Fruit fly (Drosophila melanogaster) whole organism, embryonic: ENCODE data around the gene sra.

Experiments used
- ATbp ChIP-seq: fragments of 200-800 bp; sonication (Bioruptor generic); optimal IDR thresholded peaks from 2 replicates; lab custom pipeline; 2017; ENCODE audit warnings: missing biosample characterization, mild to moderate bottlenecking, missing genetic modification characterization, missing genetic modification reagents
- Atf-2 ChIP-seq: fragments of 200-800 bp; sonication (Bioruptor generic); optimal IDR thresholded peaks from 2 replicates; lab custom pipeline; 2016; ENCODE audit warnings: missing biosample characterization, missing genetic modification characterization
- Blimp-1 ChIP-seq: fragments of 200-800 bp; sonication (Bioruptor generic); optimal IDR thresholded peaks from 3 replicates; lab custom pipeline; 2018; ENCODE audit warnings: missing biosample characterization, missing genetic modification characterization, mild to moderate bottlenecking, moderate library complexity, missing genetic modification reagents
- CG10147 ChIP-seq: fragments of 200-800 bp; sonication (Bioruptor generic); optimal IDR thresholded peaks from 2 replicates; lab custom pipeline; 2019; ENCODE audit warnings: missing biosample characterization, mild to moderate bottlenecking, missing genetic modification characterization, moderate library complexity
- CG10209 ChIP-seq: fragments of 200-800 bp; sonication (Bioruptor generic); optimal IDR thresholded peaks from 3 replicates; lab custom pipeline; 2017; ENCODE audit warnings: missing biosample characterization, mild to moderate bottlenecking, missing genetic modification characterization, missing genetic modification reagents
- CG11085 ChIP-seq: fragments of 200-800 bp; sonication (Bioruptor generic); IDR thresholded peaks from 2 replicates; pipeline ENCODE4 v1.3.6; 2022; ENCODE audit warnings: missing biosample characterization, missing genetic modification characterization
- CG13775 ChIP-seq: fragments of 200-800 bp; sonication (Bioruptor generic); optimal IDR thresholded peaks from 3 replicates; lab custom pipeline; 2017; ENCODE audit warnings: missing biosample characterization, mild to moderate bottlenecking, missing genetic modification characterization
- CG2120 ChIP-seq: fragments of 200-800 bp; sonication (Bioruptor generic); optimal IDR thresholded peaks from 3 replicates; lab custom pipeline; 2016; ENCODE audit warnings: missing biosample characterization, missing genetic modification characterization
- CG2875 ChIP-seq: fragments of 200-800 bp; sonication (Bioruptor generic); optimal IDR thresholded peaks from 2 replicates; lab custom pipeline; 2017; ENCODE audit warnings: missing biosample characterization, mild to moderate bottlenecking, missing genetic modification characterization, missing genetic modification reagents
- CG30020 ChIP-seq: fragments of 200-800 bp; optimal IDR thresholded peaks from 2 replicates; lab custom pipeline; 2019; ENCODE audit warnings: missing biosample characterization, mild to moderate bottlenecking, missing genetic modification characterization, moderate library complexity
- CG34422 ChIP-seq: fragments of 200-800 bp; sonication (Bioruptor generic); IDR thresholded peaks from 3 replicates; pipeline ENCODE4 v1.3.6; 2022; ENCODE audit warnings: missing biosample characterization, missing genetic modification characterization
- CG42726 ChIP-seq: fragments of 200-800 bp; sonication (Bioruptor generic); IDR thresholded peaks from 2 replicates; pipeline ENCODE4 v1.3.6; 2022; ENCODE audit warnings: missing biosample characterization, missing genetic modification characterization; ENCODE audit not compliant: partially characterized antibody
- CG6175 ChIP-seq: fragments of 200-800 bp; sonication (Bioruptor generic); IDR thresholded peaks from 3 replicates; pipeline ENCODE4 v1.3.6; 2022; ENCODE audit warnings: missing biosample characterization, missing genetic modification characterization
- CG6654 ChIP-seq: fragments of 200-800 bp; sonication (Bioruptor generic); optimal IDR thresholded peaks from 2 replicates; lab custom pipeline; 2017; ENCODE audit warnings: missing biosample characterization, mild to moderate bottlenecking, missing genetic modification characterization
- CG7786 ChIP-seq: fragments of 200-800 bp; sonication (Bioruptor generic); optimal IDR thresholded peaks from 2 replicates; lab custom pipeline; 2016; ENCODE audit warnings: missing biosample characterization, missing genetic modification characterization
- CG8089 ChIP-seq: fragments of 200-800 bp; sonication (Bioruptor generic); optimal IDR thresholded peaks from 3 replicates; lab custom pipeline; 2016; ENCODE audit warnings: missing biosample characterization, missing genetic modification characterization
- Fer1 ChIP-seq: fragments of 200-800 bp; sonication (Bioruptor generic); optimal IDR thresholded peaks from 2 replicates; lab custom pipeline; 2017; ENCODE audit warnings: missing biosample characterization, mild to moderate bottlenecking, missing genetic modification characterization
- Fer3 ChIP-seq: fragments of 200-800 bp; sonication (Bioruptor generic); optimal IDR thresholded peaks from 2 replicates; lab custom pipeline; 2018; ENCODE audit warnings: missing biosample characterization, mild to moderate bottlenecking, missing genetic modification characterization, moderate library complexity
- Hand ChIP-seq: fragments of 200-800 bp; sonication (Bioruptor generic); optimal IDR thresholded peaks from 2 replicates; lab custom pipeline; 2017; ENCODE audit warnings: mild to moderate bottlenecking, missing biosample characterization, missing genetic modification reagents, missing genetic modification characterization
- Jarid2 ChIP-seq: fragments of 200-800 bp; sonication (Bioruptor generic); optimal IDR thresholded peaks from 3 replicates; lab custom pipeline; 2017; ENCODE audit warnings: mild to moderate bottlenecking, missing biosample characterization, missing genetic modification reagents, missing genetic modification characterization
- Lhr ChIP-seq: fragments of 200-800 bp; sonication (Bioruptor generic); optimal IDR thresholded peaks from 3 replicates; lab custom pipeline; 2017; ENCODE audit warnings: mild to moderate bottlenecking, missing biosample characterization, missing genetic modification reagents, missing genetic modification characterization
- Nf-YB ChIP-seq: fragments of 200-800 bp; sonication (Bioruptor generic); optimal IDR thresholded peaks from 3 replicates; lab custom pipeline; 2019; ENCODE audit warnings: missing biosample characterization, mild to moderate bottlenecking, missing genetic modification characterization, moderate library complexity
- Sox100B ChIP-seq: fragments of 200-800 bp; sonication (Bioruptor generic); optimal IDR thresholded peaks from 3 replicates; lab custom pipeline; 2018; ENCODE audit warnings: missing biosample characterization, mild to moderate bottlenecking, missing genetic modification characterization
- Ssrp ChIP-seq: fragments of 200-800 bp; sonication (Bioruptor generic); optimal IDR thresholded peaks from 2 replicates; lab custom pipeline; 2018; ENCODE audit warnings: missing biosample characterization, mild to moderate bottlenecking, missing genetic modification characterization, moderate library complexity
- bcd ChIP-seq: fragments of 200-800 bp; sonication (Bioruptor generic); optimal IDR thresholded peaks from 2 replicates; lab custom pipeline; 2017; ENCODE audit warnings: missing biosample characterization, mild to moderate bottlenecking, missing genetic modification characterization
- cg ChIP-seq: fragments of 200-800 bp; sonication (Bioruptor generic); optimal IDR thresholded peaks from 3 replicates; lab custom pipeline; 2019; ENCODE audit warnings: missing biosample characterization, mild to moderate bottlenecking, missing genetic modification characterization, moderate library complexity
- chm ChIP-seq: fragments of 200-800 bp; sonication (Bioruptor generic); IDR thresholded peaks from 2 replicates; pipeline ENCODE4 v1.3.6; 2022; ENCODE audit warnings: missing biosample characterization, missing genetic modification characterization
- crol ChIP-seq: fragments of 200-800 bp; sonication (Bioruptor generic); IDR thresholded peaks from 2 replicates; pipeline ENCODE4 v1.3.6; 2022; ENCODE audit warnings: missing biosample characterization, missing genetic modification characterization
- dimm ChIP-seq: fragments of 200-800 bp; sonication (Bioruptor generic); IDR thresholded peaks from 2 replicates; pipeline ENCODE4 v1.3.6; 2022; ENCODE audit warnings: missing biosample characterization, missing genetic modification characterization
- dm ChIP-seq: fragments of 200-800 bp; sonication (Bioruptor generic); optimal IDR thresholded peaks from 3 replicates; lab custom pipeline; 2016; ENCODE audit warnings: missing biosample characterization, missing genetic modification characterization
- dysf ChIP-seq: fragments of 200-800 bp; sonication (Bioruptor generic); IDR thresholded peaks from 3 replicates; pipeline ENCODE4 v1.3.6; 2022; ENCODE audit warnings: missing biosample characterization, missing genetic modification characterization
- ems ChIP-seq: fragments of 200-800 bp; sonication (Bioruptor generic); optimal IDR thresholded peaks from 3 replicates; lab custom pipeline; 2016; ENCODE audit warnings: missing biosample characterization, missing genetic modification characterization
- fd3F ChIP-seq: fragments of 200-800 bp; sonication (Bioruptor generic); optimal IDR thresholded peaks from 2 replicates; lab custom pipeline; 2018; ENCODE audit warnings: missing biosample characterization, mild to moderate bottlenecking, missing genetic modification characterization, moderate library complexity
- ind ChIP-seq: fragments of 200-800 bp; sonication (Bioruptor generic); optimal IDR thresholded peaks from 3 replicates; lab custom pipeline; 2016; ENCODE audit warnings: missing biosample characterization, missing genetic modification characterization
- insv ChIP-seq, 2 experiments: fragments of 200-800 bp; sonication (Bioruptor generic); optimal IDR thresholded peaks; 3 replicates each; lab custom pipeline; 2016 to 2018; ENCODE audit warnings: missing biosample characterization in 2 of 2, missing genetic modification characterization in 2 of 2
- nerfin-2 ChIP-seq: fragments of 200-800 bp; sonication (Bioruptor generic); IDR thresholded peaks from 2 replicates; pipeline ENCODE4 v1.3.6; 2022; ENCODE audit warnings: missing biosample characterization, missing genetic modification characterization; ENCODE audit not compliant: partially characterized antibody
- odd ChIP-seq: fragments of 200-800 bp; sonication (Bioruptor generic); optimal IDR thresholded peaks from 2 replicates; lab custom pipeline; 2017; ENCODE audit warnings: missing biosample characterization, mild to moderate bottlenecking, missing genetic modification characterization
- pros ChIP-seq: fragments of 200-800 bp; sonication (Bioruptor generic); optimal IDR thresholded peaks from 3 replicates; lab custom pipeline; 2019; ENCODE audit warnings: missing biosample characterization, mild to moderate bottlenecking, missing genetic modification characterization, moderate library complexity
- repo ChIP-seq: fragments of 200-800 bp; sonication (Bioruptor generic); optimal IDR thresholded peaks from 2 replicates; lab custom pipeline; 2016; ENCODE audit warnings: missing biosample characterization, missing genetic modification characterization
- schlank ChIP-seq: fragments of 200-800 bp; sonication (Bioruptor generic); optimal IDR thresholded peaks from 2 replicates; lab custom pipeline; 2018; ENCODE audit warnings: missing biosample characterization, mild to moderate bottlenecking, missing genetic modification characterization
- shn ChIP-seq: fragments of 200-800 bp; sonication (Bioruptor generic); optimal IDR thresholded peaks from 3 replicates; lab custom pipeline; 2016; ENCODE audit warnings: missing biosample characterization, missing genetic modification characterization
- slp2 ChIP-seq: fragments of 200-800 bp; sonication (Bioruptor generic); optimal IDR thresholded peaks from 2 replicates; lab custom pipeline; 2016; ENCODE audit warnings: missing biosample characterization, missing genetic modification characterization
- sna ChIP-seq: fragments of 200-800 bp; sonication (Bioruptor generic); IDR thresholded peaks from 2 replicates; pipeline ENCODE4 v1.3.6; 2022; ENCODE audit warnings: missing biosample characterization, missing genetic modification characterization; ENCODE audit not compliant: partially characterized antibody
- sob ChIP-seq: fragments of 200-800 bp; sonication (Bioruptor generic); IDR thresholded peaks from 2 replicates; pipeline ENCODE4 v1.3.6; 2022; ENCODE audit warnings: missing biosample characterization, missing genetic modification characterization
- sr ChIP-seq: fragments of 200-800 bp; sonication (Bioruptor generic); IDR thresholded peaks from 3 replicates; pipeline ENCODE4 v1.3.6; 2022; ENCODE audit warnings: missing biosample characterization, missing genetic modification characterization
- stwl ChIP-seq: fragments of 200-800 bp; sonication (Bioruptor generic); optimal IDR thresholded peaks from 3 replicates; lab custom pipeline; 2018; ENCODE audit warnings: missing biosample characterization, mild to moderate bottlenecking, missing genetic modification characterization, moderate library complexity
- wdn ChIP-seq: fragments of 200-800 bp; sonication (Bioruptor generic); IDR thresholded peaks from 2 replicates; pipeline ENCODE4 v1.3.6; 2022; ENCODE audit warnings: missing biosample characterization, missing genetic modification characterization
- zf30C ChIP-seq: fragments of 200-800 bp; sonication (Bioruptor generic); optimal IDR thresholded peaks from 3 replicates; lab custom pipeline; 2018; ENCODE audit warnings: missing biosample characterization, mild to moderate bottlenecking, missing genetic modification characterization

sra gene

DNA sequence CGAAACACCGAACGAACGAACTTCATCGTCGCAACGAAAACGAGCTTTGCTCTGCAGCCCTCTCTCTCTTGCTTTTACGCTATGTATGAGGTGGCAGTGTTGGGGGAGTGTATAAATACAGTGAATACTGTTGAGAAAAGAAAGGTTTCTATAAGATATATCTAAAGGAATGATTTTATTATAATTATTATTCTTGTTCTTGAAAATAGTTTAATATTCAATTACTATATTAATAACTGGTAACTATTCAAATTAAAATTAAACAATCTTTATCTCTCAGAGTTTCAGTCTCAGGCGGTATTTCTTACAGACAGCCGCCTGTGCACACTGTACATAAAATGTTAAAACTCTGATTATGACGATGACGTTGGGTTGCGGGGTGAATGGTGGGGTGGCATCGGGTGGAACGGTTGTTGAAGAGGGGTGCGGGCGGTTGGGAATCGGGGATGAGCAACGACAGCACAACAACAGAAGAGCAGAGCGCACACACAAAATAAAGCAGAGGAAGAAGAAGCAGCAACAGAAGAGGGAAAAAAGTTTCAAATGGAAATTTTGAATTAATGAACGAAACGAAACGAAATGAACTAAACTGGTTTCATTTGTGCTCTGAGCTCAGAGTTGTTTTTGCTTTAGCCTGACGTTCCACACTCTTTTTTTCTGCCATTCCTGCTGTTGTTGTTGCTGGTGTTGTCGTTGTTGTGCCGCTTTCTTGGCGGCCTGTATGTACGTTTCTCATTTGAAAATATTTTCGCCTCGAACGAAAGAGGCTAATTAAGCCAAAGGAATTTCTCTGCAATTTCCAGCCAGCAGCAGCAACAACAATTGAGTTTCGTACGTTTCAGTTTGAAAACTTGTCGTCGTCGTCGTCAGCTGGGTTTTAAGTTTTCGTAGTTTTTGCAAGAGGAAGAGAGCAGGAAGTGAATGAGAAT lies 50.2 kb downstream of the sra start (continued):
- TF ChIP-seq dimm (GFP tag; lab: Robert Waterston, UW) = no peak
- peak; percentile 99 for TF ChIP-seq Fer3
- TF ChIP-seq shn = peak; percentile 71
- TF ChIP-seq sna (GFP tag; lab: Robert Waterston, UW) = no peak
- TF ChIP-seq CG8089 = peak; percentile 69
- no peak for TF ChIP-seq sr (GFP tag; lab: Robert Waterston, UW)
- peak; percentile 57 for TF ChIP-seq slp2 (GFP tag; lab: Kevin White, UChicago)
- peak; percentile 74 for TF ChIP-seq CG7786 (GFP tag; lab: Kevin White, UChicago)
- peak; percentile 89 for TF ChIP-seq CG30020 (tag; lab: Kevin White, UChicago)
- TF ChIP-seq zf30C = no peak
- TF ChIP-seq cg (GFP tag; lab: Kevin White, UChicago) = peak; percentile 41
- TF ChIP-seq Sox100B (GFP tag; lab: Kevin White, UChicago) = peak; percentile 98
- TF ChIP-seq Fer1 (GFP tag; lab: Kevin White, UChicago) = peak; percentile 99
- peak; percentile 96 for TF ChIP-seq odd (GFP tag; lab: Kevin White, UChicago)
- TF ChIP-seq fd3F (GFP tag; lab: Kevin White, UChicago) = peak; percentile 97
- TF ChIP-seq stwl (tag; lab: Kevin White, UChicago) = peak; percentile 49
- peak; percentile 97 for TF ChIP-seq CG10147 (GFP tag; lab: Kevin White, UChicago)
- peak; percentile 89 for TF ChIP-seq Nf-YB (GFP tag; lab: Kevin White, UChicago)
- TF ChIP-seq wdn (GFP tag; lab: Robert Waterston, UW) = no peak
- no peak for TF ChIP-seq sob (GFP tag; lab: Robert Waterston, UW)
- peak; percentile 98 for TF ChIP-seq Hand (GFP tag; lab: Kevin White, UChicago)
- TF ChIP-seq Lhr = peak; percentile 92
- TF ChIP-seq CG34422 (GFP tag; lab: Robert Waterston, UW) = no peak
- TF ChIP-seq insv (GFP tag; optimal IDR thresholded peaks at IDR 0.05; lab: Kevin White, UChicago) = peak in 1 of 2 experiments; percentile 76
- no peak for TF ChIP-seq chm (GFP tag; lab: Robert Waterston, UW)
- peak; percentile 98 for TF ChIP-seq ATbp
- peak; percentile 96 for TF ChIP-seq CG2875 (GFP tag; lab: Kevin White, UChicago)
- no peak for TF ChIP-seq dm (GFP tag; lab: Kevin White, UChicago)
- no peak for TF ChIP-seq dysf
- TF ChIP-seq ems (GFP tag; lab: Kevin White, UChicago) = peak; percentile 80
- no peak for TF ChIP-seq crol (GFP tag; lab: Robert Waterston, UW)
- peak; percentile 86 for TF ChIP-seq pros (GFP tag; lab: Kevin White, UChicago)
- TF ChIP-seq schlank = peak; percentile 92
- TF ChIP-seq CG42726 (GFP tag; lab: Robert Waterston, UW) = no peak
- peak; percentile 96 for TF ChIP-seq CG13775 (GFP tag; lab: Kevin White, UChicago)
- TF ChIP-seq CG11085 (GFP tag; lab: Robert Waterston, UW) = no peak
- peak; percentile 97 for TF ChIP-seq bcd (GFP tag; lab: Kevin White, UChicago)
- TF ChIP-seq Jarid2 (GFP tag; lab: Kevin White, UChicago) = peak; percentile 87
- peak; percentile 97 for TF ChIP-seq CG10209
- TF ChIP-seq CG6175 (GFP tag; lab: Robert Waterston, UW) = no peak
- TF ChIP-seq CG6654 (GFP tag; lab: Kevin White, UChicago) = peak; percentile 87
- peak; percentile 64 for TF ChIP-seq repo (GFP tag; lab: Kevin White, UChicago)
- no peak for TF ChIP-seq nerfin-2 (GFP tag; lab: Robert Waterston, UW)
- peak; percentile 97 for TF ChIP-seq Blimp-1
- peak; percentile 98 for TF ChIP-seq ind
- peak; percentile 98 for TF ChIP-seq Ssrp (tag; lab: Kevin White, UChicago)
- TF ChIP-seq Atf-2 (GFP tag; lab: Kevin White, UChicago) = peak; percentile 62
- peak; percentile 94 for TF ChIP-seq CG2120 (GFP tag; lab: Kevin White, UChicago)
